Fruit fly (Drosophila melanogaster): ENCODE data around the gene eIF3i.

The eIF3i gene

dm6 chr2L:4967511-4967910 lies at the start of gene eIF3i:
eIF3i (minus strand) TSS chr2L:4967775.
- no peak for TF ChIP-seq CG17801 (GFP tag; optimal IDR thresholded peaks at IDR 0.05; ENCODE audit: partially characterized antibody)

DNA sequence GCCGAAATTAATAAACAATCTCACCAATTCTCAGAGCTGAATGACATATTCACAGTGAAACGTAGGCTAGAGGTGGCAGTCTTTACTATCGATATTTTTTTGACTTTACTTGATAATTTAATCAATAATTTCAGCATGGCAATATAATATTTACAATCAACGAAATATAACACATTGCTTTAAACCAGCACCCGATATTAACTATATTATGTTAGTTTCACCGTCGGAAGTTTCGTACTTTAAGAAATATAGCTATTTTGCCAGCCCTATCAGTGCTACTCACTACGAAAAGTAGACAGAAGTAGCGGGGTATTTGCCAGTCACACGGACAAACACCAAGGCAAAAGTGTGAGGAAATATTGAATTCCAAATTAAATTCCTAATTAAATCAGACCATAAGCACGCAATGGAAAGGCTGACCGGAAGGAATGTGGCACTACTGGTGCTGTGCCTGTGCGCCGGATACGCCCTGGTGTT lies 43.2 kb upstream of the eIF3i start, which contains the start of the genes CG31917, Tfb5 and SelT:
Gene CG31917 (minus strand): TSS at position 51 of the 477 bp plus-strand sequence.
Gene Tfb5 (minus strand): TSS at position 51 of the 477 bp plus-strand sequence.
Gene SelT (plus strand): TSS at position 139 of the 477 bp plus-strand sequence.
- TF ChIP-seq CG17801 (GFP tag; optimal IDR thresholded peaks at IDR 0.05; ENCODE audit: partially characterized antibody) = peak; percentile 73

dm6 chr2L:5009306-5010030 lies 41.9 kb upstream of the eIF3i start, which contains the start of gene Rtnl1:
Rtnl1 (minus strand) TSS chr2L:5009720.
- TF ChIP-seq CG17801 (GFP tag; optimal IDR thresholded peaks at IDR 0.05; ENCODE audit: partially characterized antibody) = peak; percentile 42

DNA sequence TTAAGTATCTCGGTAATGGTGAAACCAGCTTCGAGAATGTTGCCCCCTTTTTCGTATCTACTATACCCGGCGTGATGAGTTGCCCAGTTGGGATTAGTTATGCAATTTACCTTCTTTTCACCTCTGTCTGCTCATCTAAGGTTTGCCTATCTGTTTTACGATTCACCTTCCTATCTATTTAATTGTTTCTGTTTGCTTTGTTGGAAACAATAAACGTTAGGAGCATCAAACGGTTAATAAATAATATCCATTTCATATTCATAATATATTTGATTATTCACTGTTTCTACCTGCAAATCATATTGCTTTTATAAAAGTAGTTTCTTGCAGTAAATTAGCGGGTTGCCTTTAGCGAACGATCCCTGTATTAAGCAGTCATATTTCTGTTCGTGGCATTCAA lies 39.7 kb upstream of the eIF3i start:
- peak; percentile 52 for TF ChIP-seq CG17801 (GFP tag; optimal IDR thresholded peaks at IDR 0.05; ENCODE audit: partially characterized antibody)

DNA sequence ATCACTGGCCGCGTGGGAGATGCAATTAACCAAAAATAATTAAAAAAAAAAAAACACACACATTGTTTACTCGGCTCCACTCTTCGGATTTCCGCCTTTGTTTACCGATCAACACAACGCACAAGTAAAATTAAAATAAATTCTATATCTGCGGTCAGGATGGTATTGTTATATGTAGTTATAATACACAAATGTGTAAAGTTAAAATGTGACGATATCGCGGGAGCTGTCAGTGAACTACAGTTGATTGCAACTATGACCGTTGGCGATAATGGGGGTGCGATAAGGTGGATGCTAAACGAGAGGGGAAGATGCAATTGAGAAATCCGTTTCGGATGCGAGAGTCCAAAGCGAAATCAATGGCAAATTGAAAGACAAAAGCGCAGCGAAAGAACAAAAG lies 38.7 kb upstream of the eIF3i start:
- TF ChIP-seq CG17801 (GFP tag; optimal IDR thresholded peaks at IDR 0.05; ENCODE audit: partially characterized antibody) = no peak

- TF ChIP-seq CG17801 (GFP tag; optimal IDR thresholded peaks at IDR 0.05; ENCODE audit: partially characterized antibody) = no peak
These were observed 37.8 kb upstream of the eIF3i start for dm6 chr2L:5005464-5005764.

dm6 chr2L:5004677-5005463 lies 37.3 kb upstream of the eIF3i start:
- peak; percentile 87 for TF ChIP-seq CG17801 (GFP tag; optimal IDR thresholded peaks at IDR 0.05; ENCODE audit: partially characterized antibody)

DNA sequence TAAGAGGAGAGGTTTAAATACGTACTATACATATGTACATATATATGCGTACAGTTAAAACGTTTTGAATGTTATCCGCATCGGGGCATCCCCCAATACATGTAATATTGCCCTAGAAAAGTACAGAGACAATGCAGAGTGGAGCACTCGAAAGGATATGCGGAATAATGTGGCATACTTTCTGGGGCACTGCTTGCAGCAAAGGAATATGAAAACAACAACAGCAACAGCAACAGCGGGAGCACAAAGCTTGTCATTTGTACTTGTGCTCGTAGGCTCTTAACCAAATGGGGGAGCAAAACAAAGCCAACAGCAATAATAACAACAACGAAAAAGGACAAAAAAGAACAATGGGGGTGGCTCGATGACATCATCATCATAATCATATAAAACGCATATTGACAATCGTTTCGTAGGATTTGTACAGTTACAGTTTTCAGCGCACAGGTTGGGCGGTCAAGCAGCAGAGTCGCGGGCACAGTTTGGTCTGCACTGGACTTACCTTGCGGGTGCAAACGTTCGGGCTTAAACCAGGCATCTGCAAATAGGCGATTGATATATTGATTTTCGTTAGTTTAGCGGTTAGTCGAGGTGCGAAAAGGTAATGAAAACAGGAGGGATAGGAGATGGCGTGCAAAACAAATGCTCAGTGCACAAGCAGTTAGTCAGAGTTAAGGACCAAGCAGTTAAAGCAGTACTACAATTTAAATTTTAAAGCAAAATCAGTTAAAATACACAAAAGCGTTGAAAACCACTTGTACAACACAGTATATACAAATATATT lies 36.3 kb upstream of the eIF3i start:
- no peak for TF ChIP-seq CG17801 (GFP tag; optimal IDR thresholded peaks at IDR 0.05; ENCODE audit: partially characterized antibody)

dm6 chr2L:5002711-5003402 lies 35.3 kb upstream of the eIF3i start:
- TF ChIP-seq CG17801 (GFP tag; optimal IDR thresholded peaks at IDR 0.05; ENCODE audit: partially characterized antibody) = peak; percentile 46

dm6 chr2L:5002031-5002430 lies 34.5 kb upstream of the eIF3i start:
- TF ChIP-seq CG17801 (GFP tag; optimal IDR thresholded peaks at IDR 0.05; ENCODE audit: partially characterized antibody) = no peak

DNA sequence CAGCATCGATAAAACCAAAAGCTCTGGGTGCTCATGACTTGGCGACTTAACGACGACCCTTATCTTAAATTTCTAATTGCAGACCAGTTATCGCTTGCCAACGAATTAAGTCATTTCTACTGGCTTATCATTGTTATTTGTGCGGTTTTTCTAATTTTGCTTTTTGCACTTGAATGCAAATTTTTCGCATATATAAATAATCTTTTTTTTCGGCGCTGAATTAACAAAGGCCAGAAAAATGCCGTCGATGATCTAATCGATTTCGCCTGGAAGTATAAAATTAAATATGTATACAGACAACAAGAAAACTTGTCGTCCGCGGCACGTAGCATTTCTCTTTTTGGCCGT lies 34.0 kb upstream of the eIF3i start:
- no peak for TF ChIP-seq CG17801 (GFP tag; optimal IDR thresholded peaks at IDR 0.05; ENCODE audit: partially characterized antibody)

dm6 chr2L:5000919-5001581 lies 33.5 kb upstream of the eIF3i start:
- no peak for TF ChIP-seq CG17801 (GFP tag; optimal IDR thresholded peaks at IDR 0.05; ENCODE audit: partially characterized antibody)

DNA sequence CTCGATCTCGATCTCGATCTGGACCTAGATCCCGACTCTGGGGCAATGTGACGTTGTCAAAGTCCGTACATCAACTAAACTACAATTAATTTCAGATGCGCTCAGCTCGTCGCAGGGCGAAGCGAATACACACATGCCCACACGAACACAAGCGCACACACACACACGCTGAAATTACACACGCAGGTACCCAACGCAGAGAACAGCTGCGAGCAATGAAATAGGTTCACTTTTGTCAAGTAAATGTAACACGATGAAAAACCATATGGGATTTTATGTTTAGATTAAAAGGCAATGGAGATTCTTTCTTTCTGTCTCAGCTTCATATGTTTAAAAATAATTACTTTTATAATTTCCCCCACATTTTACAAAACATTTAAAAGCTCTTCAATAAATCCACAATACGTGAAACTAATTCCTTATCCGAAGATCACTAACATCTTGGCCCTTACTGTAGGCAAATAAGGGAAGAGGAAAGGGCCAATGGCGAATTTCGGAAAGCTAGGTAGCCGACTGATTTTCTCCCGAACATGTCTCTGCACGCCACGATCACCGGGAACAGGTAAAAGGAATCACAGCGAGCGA lies 32.8 kb upstream of the eIF3i start:
- peak; percentile 77 for TF ChIP-seq CG17801 (GFP tag; optimal IDR thresholded peaks at IDR 0.05; ENCODE audit: partially characterized antibody)

Data from ovary, adult (tissue).